Worm (Caenorhabditis elegans): Measurements from ENCODE around the gene C33B4.5.

C33B4.5 gene

ce11 chrII:11424032-11424431 is 40.9 kb downstream of the C33B4.5 start:
- TF ChIP-seq nhr-90 (tag; optimal IDR thresholded peaks at IDR 0.05), result no peak
- no peak for TF ChIP-seq lin-40 (tag; optimal IDR thresholded peaks at IDR 0.05)
- no peak for TF ChIP-seq madf-8 (GFP tag; conservative IDR thresholded peaks at IDR 0.05)

ce11 chrII:11424579-11425316 is 41.6 kb downstream of the C33B4.5 start, which contains the start of gene C05D12.3:
Gene C05D12.3 (plus strand): TSS chrII:11425266.
- TF ChIP-seq tbx-9 (tag; optimal IDR thresholded peaks at IDR 0.05; ENCODE audit: borderline replicate concordance) (no peak), B0035.1 (tag; optimal IDR thresholded peaks at IDR 0.05) (no peak), nhr-80 (tag; optimal IDR thresholded peaks at IDR 0.05) (peak; percentile 33)

ce11 chrII:11427322-11427721 is 44.2 kb downstream of the C33B4.5 start:
- TF ChIP-seq dpl-1 (GFP tag; optimal IDR thresholded peaks at IDR 0.05) (no peak), let-607 (tag; optimal IDR thresholded peaks at IDR 0.05) (peak in 1 of 2 experiments; percentile 15), dox-1 (GFP tag; IDR thresholded peaks at IDR 0.05) (0 out of 2 replicates have a peak, but pooled peaks have one; percentile 41), ets-4 (GFP tag; optimal IDR thresholded peaks at IDR 0.05) (peak; percentile 47), atf-7 (tag; optimal IDR thresholded peaks at IDR 0.05) (peak; percentile 27), nhr-80 (tag; optimal IDR thresholded peaks at IDR 0.05) (peak; percentile 91), mes-4 (tag; optimal IDR thresholded peaks at IDR 0.05) (no peak), egl-44 (GFP tag; IDR thresholded peaks at IDR 0.05) (no peak)

- peak; percentile 48 for TF ChIP-seq nhr-80 (tag; optimal IDR thresholded peaks at IDR 0.05)
- TF ChIP-seq Y79H2A.3 (GFP tag; conservative IDR thresholded peaks at IDR 0.05), result no peak
Measured at ce11 chrII:11428599-11428998, 45.5 kb downstream of the C33B4.5 start.

- TF ChIP-seq gei-17 (GFP tag; optimal IDR thresholded peaks at IDR 0.05) (no peak), dox-1 (GFP tag; IDR thresholded peaks at IDR 0.05) (no peak), nhr-80 (tag; optimal IDR thresholded peaks at IDR 0.05) (no peak), rpc-1 (optimal IDR thresholded peaks at IDR 0.05) (no peak), rpc-1 (tag; optimal IDR thresholded peaks at IDR 0.05) (no peak), nhr-179 (tag; optimal IDR thresholded peaks at IDR 0.05) (no peak)
Measured at ce11 chrII:11431584-11431983, 48.5 kb downstream of the C33B4.5 start, which contains the start of gene C05D12.4. Gene C05D12.4 (plus strand): TSS chrII:11431884.

- TF ChIP-seq lsy-27 (tag; optimal IDR thresholded peaks at IDR 0.05; ENCODE audit: borderline replicate concordance, insufficient read depth), result no peak
- TF ChIP-seq F49E8.2 (tag; optimal IDR thresholded peaks at IDR 0.05; ENCODE audit: insufficient read depth), result no peak
- TF ChIP-seq D2030.7 (GFP tag; IDR thresholded peaks at IDR 0.05), result no peak
- TF ChIP-seq ceh-27 (GFP tag; optimal IDR thresholded peaks at IDR 0.05), result no peak
- TF ChIP-seq snpc-3.4 (tag; optimal IDR thresholded peaks at IDR 0.05), result no peak
- TF ChIP-seq cebp-2 (GFP tag; IDR thresholded peaks at IDR 0.05), result no peak
- no peak for TF ChIP-seq F57C9.4 (tag; optimal IDR thresholded peaks at IDR 0.05)
- no peak for TF ChIP-seq mxl-1 (tag; optimal IDR thresholded peaks at IDR 0.05)
- TF ChIP-seq attf-3 (GFP tag; conservative IDR thresholded peaks at IDR 0.05), result no peak
- no peak for TF ChIP-seq ceh-79 (tag; optimal IDR thresholded peaks at IDR 0.05)
- no peak for TF ChIP-seq mcd-1 (GFP tag; IDR thresholded peaks at IDR 0.05)
- no peak for TF ChIP-seq unc-130 (GFP tag; optimal IDR thresholded peaks at IDR 0.05)
- no peak for TF ChIP-seq lsl-1 (GFP tag; optimal IDR thresholded peaks at IDR 0.05)
- no peak for TF ChIP-seq ceh-58 (GFP tag; IDR thresholded peaks at IDR 0.05)
- TF ChIP-seq hrde-1 (tag; optimal IDR thresholded peaks at IDR 0.05; ENCODE audit: borderline replicate concordance), result no peak
- TF ChIP-seq hmg-1.2 (GFP tag; IDR thresholded peaks at IDR 0.05), result no peak
- TF ChIP-seq gei-17 (GFP tag; optimal IDR thresholded peaks at IDR 0.05), result no peak
- TF ChIP-seq lag-1 (GFP tag; IDR thresholded peaks at IDR 0.05), result no peak
- TF ChIP-seq aptf-3 (GFP tag; IDR thresholded peaks at IDR 0.05), result no peak
- TF ChIP-seq zfh-2 (GFP tag; conservative IDR thresholded peaks at IDR 0.05), result no peak
Measured at ce11 chrII:11433942-11434341, 50.8 kb downstream of the C33B4.5 start, which contains the start of gene C05D12.5. Gene C05D12.5 (plus strand): TSS chrII:11434242.

Measured in whole organism, young adult.